Worm (Caenorhabditis elegans): ENCODE results near the gene srx-108.

ce11 chrII:3750685-3751084 lies 45.3 kb downstream of the srx-108 start, which contains the start of gene fbxb-91:
- TF ChIP-seq zip-11 (GFP tag; IDR thresholded peaks at IDR 0.05), result no peak
- no peak for TF ChIP-seq snpc-1.2 (GFP tag; IDR thresholded peaks at IDR 0.05)
- TF ChIP-seq ZK546.5 (tag; optimal IDR thresholded peaks at IDR 0.05), result no peak
- TF ChIP-seq T26A8.4 (GFP tag; IDR thresholded peaks at IDR 0.05), result no peak
- no peak for TF ChIP-seq spr-1 (tag; optimal IDR thresholded peaks at IDR 0.05)
- TF ChIP-seq fkh-10 (GFP tag; optimal IDR thresholded peaks at IDR 0.05), result no peak
- TF ChIP-seq lin-39 (tag; optimal IDR thresholded peaks at IDR 0.05), result no peak
- no peak for TF ChIP-seq ama-1 (optimal IDR thresholded peaks at IDR 0.05)
- TF ChIP-seq mdl-1 (tag; optimal IDR thresholded peaks at IDR 0.05), result no peak
- no peak for TF ChIP-seq ceh-62 (tag; optimal IDR thresholded peaks at IDR 0.05)
- TF ChIP-seq nhr-11 (tag; optimal IDR thresholded peaks at IDR 0.05), result no peak
